Fruit fly (Drosophila melanogaster): ENCODE measurements around the gene AsnRS.

DNA sequence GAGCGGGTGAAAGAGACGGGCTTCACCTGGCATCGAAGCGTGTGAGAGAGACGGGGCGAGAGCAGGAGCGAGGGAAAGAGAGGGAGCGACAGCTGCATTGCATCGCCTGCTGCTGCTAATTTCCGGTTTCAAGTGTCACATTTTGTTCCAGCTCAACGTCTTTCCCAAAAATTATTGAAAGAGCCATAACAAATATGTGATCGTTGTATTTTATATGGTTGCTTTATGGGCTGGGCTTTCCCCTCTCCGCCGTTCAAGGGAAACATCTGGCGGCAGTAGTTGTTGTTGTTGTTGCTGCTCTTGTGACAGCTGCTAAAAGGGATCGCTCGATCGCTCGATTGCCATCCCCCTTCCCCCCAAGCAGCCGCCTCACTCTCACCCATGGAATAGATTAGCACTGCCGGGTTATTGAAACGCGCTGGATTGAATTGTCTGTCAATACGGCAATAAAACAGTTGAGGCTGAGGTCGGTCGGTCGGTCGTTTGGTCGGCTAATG is 23.2 kb upstream of the AsnRS start:
- TF ChIP-seq bab1 (GFP tag; optimal IDR thresholded peaks at IDR 0.05) (no peak), cic (GFP tag; optimal IDR thresholded peaks at IDR 0.05) (no peak)

Data from whole organism, adult.